Fruit fly (Drosophila melanogaster): ENCODE measurements around the gene Tpc1.
A peak's percentile ranks its signal among the peaks of the same experiment; 100 is the strongest.

Gene Tpc1

dm6 chr3R:10872820-10873219, 9.2 kb downstream of the Tpc1 start, which contains the start of gene CG4596 (continued):
- TF ChIP-seq psq (GFP tag; optimal IDR thresholded peaks at IDR 0.05) = no peak
- TF ChIP-seq CG12219 (GFP tag; optimal IDR thresholded peaks at IDR 0.05) = no peak
- no peak for TF ChIP-seq oc (tag; optimal IDR thresholded peaks at IDR 0.05)
- no peak for TF ChIP-seq CG16863 (GFP tag; optimal IDR thresholded peaks at IDR 0.05)
- no peak for TF ChIP-seq bcd (GFP tag; optimal IDR thresholded peaks at IDR 0.05)
- TF ChIP-seq run (tag; optimal IDR thresholded peaks at IDR 0.05) = no peak
- no peak for TF ChIP-seq bbx (GFP tag; IDR thresholded peaks at IDR 0.05; ENCODE audit: partially characterized antibody)
- TF ChIP-seq Scr (GFP tag; IDR thresholded peaks at IDR 0.05; ENCODE audit: partially characterized antibody) = no peak
- no peak for TF ChIP-seq HLHmδ (GFP tag; optimal IDR thresholded peaks at IDR 0.05)
- TF ChIP-seq CG3163 (GFP tag; optimal IDR thresholded peaks at IDR 0.05) = no peak
- TF ChIP-seq ap (GFP tag; IDR thresholded peaks at IDR 0.05) = no peak
- TF ChIP-seq CG34422 (GFP tag; IDR thresholded peaks at IDR 0.05) = 0 out of 3 replicates have a peak, but pooled peaks have one; percentile 13
- TF ChIP-seq CG30431 (GFP tag; optimal IDR thresholded peaks at IDR 0.05) = no peak

DNA sequence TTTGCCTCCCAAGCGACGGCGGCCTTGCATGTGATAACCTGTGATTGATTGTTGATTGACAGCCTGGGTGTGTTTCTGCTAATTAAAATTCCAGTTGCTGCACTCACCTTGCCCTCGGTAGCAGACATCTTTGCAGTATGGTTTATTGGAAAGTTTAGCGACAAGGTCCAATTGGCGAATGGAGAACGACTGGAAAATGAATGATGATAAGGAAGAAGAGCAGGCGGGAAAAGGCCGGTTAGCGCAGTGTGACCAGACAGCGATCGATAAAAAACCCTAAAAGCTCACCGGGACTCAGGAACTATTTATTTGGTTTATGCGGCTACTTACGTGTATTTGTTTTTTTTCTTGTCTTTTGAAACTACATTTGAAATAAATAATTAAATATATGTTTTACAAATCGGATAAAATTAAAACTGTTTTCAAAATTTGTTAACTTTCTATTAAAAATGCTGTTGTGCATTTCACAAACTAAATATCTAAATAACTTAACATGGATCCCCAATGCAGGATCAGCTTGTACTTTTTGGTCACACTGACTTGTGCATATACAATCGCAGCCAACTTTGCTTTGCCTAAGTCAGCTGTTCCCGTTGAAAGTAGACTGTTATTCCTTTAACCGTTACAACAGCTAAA, 9.7 kb downstream of the Tpc1 start, which contains the start of gene Fdh:
Gene Fdh (minus strand): TSS at position 234 of the 636 bp plus-strand sequence.
- TF ChIP-seq dpn (GFP tag; optimal IDR thresholded peaks at IDR 0.05) (peak in 1 of 2 experiments; percentile 53), fu2 (GFP tag; optimal IDR thresholded peaks at IDR 0.05) (no peak), Stat92E (GFP tag; optimal IDR thresholded peaks at IDR 0.05) (no peak), pho (GFP tag; optimal IDR thresholded peaks at IDR 0.05) (no peak), Abd-B (GFP tag; optimal IDR thresholded peaks at IDR 0.05) (no peak), chm (GFP tag; IDR thresholded peaks at IDR 0.05) (0 out of 2 replicates have a peak, but pooled peaks have one; percentile 35), CG34224 (GFP tag; IDR thresholded peaks at IDR 0.05; ENCODE audit: partially characterized antibody) (no peak), Poxn (GFP tag; IDR thresholded peaks at IDR 0.05) (no peak), gsb (GFP tag; IDR thresholded peaks at IDR 0.05) (no peak), Spps (tag; optimal IDR thresholded peaks at IDR 0.05) (peak; percentile 69), CG14014 (GFP tag; IDR thresholded peaks at IDR 0.05) (peak; percentile 37; the same call in 1 of the 2 replicates), HmgZ (tag; optimal IDR thresholded peaks at IDR 0.05) (peak; percentile 1), cwo (GFP tag; optimal IDR thresholded peaks at IDR 0.05) (peak; percentile 22), phol (tag; optimal IDR thresholded peaks at IDR 0.05) (peak; percentile 78), Lpt (GFP tag; optimal IDR thresholded peaks at IDR 0.05) (no peak), Hr51 (GFP tag; optimal IDR thresholded peaks at IDR 0.05) (peak in 1 of 2 experiments; percentile 68), pzg (GFP tag; optimal IDR thresholded peaks at IDR 0.05) (peak; percentile 42), fd102C (GFP tag; optimal IDR thresholded peaks at IDR 0.05) (no peak), CG8924 (tag; optimal IDR thresholded peaks at IDR 0.05) (peak; percentile 54), hb (GFP tag; IDR thresholded peaks at IDR 0.05; ENCODE audit: partially characterized antibody) (no peak), D19B (GFP tag; optimal IDR thresholded peaks at IDR 0.05) (no peak), HLH3B (GFP tag; IDR thresholded peaks at IDR 0.05) (peak; percentile 37; the same call in 1 of the 2 replicates), lmd (GFP tag; IDR thresholded peaks at IDR 0.05) (peak; percentile 32; the same call in 1 of the 2 replicates), CG11085 (GFP tag; IDR thresholded peaks at IDR 0.05) (no peak), CG4707 (GFP tag; optimal IDR thresholded peaks at IDR 0.05) (no peak), CG11456 (GFP tag; IDR thresholded peaks at IDR 0.05) (no peak), CG11696 (GFP tag; IDR thresholded peaks at IDR 0.05) (no peak), CG8944 (GFP tag; optimal IDR thresholded peaks at IDR 0.05) (no peak), Antp (GFP tag; optimal IDR thresholded peaks at IDR 0.05) (no peak), CG9609 (GFP tag; optimal IDR thresholded peaks at IDR 0.05) (no peak), CG5953 (GFP tag; IDR thresholded peaks at IDR 0.05) (no peak), CG6791 (GFP tag; IDR thresholded peaks at IDR 0.05; ENCODE audit: partially characterized antibody) (no peak), CG15269 (tag; optimal IDR thresholded peaks at IDR 0.05) (peak; percentile 67), Sry-β (GFP tag; optimal IDR thresholded peaks at IDR 0.05) (peak; percentile 6), tna (GFP tag; IDR thresholded peaks at IDR 0.05; ENCODE audit: partially characterized antibody) (no peak), sisA (GFP tag; IDR thresholded peaks at IDR 0.05) (no peak)
